In genomic region chr3L:11579919-11580318, dm6 we compare ENCODE assay signal across 1 fruit fly cellular context.
TF ChIP-seq lines count a peak whose summit lies in the region.

CG43390 (minus strand) TSS chr3L:11579950.

TF ChIP-seq in whole organism, embryonic, 481 proteins besides CTCF, POLR2A, EP300 and RAD21 (continued from another document):
- peak; percentile 45 for TF ChIP-seq Hey (tag; optimal IDR thresholded peaks at IDR 0.05; lab: Kevin White, UChicago)
- TF ChIP-seq H15 (GFP tag; IDR thresholded peaks at IDR 0.05; lab: Robert Waterston, UW) = no peak
- no peak for TF ChIP-seq CG15073 (GFP tag; optimal IDR thresholded peaks at IDR 0.05; lab: Kevin White, UChicago)
- TF ChIP-seq CG10959 (GFP tag; IDR thresholded peaks at IDR 0.05; lab: Robert Waterston, UW) = no peak
- peak; percentile 70 for TF ChIP-seq CG6765 (GFP tag; optimal IDR thresholded peaks at IDR 0.05; lab: Kevin White, UChicago)
- TF ChIP-seq CG9215 (GFP tag; IDR thresholded peaks at IDR 0.05; lab: Robert Waterston, UW) = no peak
- TF ChIP-seq kah (GFP tag; optimal IDR thresholded peaks at IDR 0.05; lab: Kevin White, UChicago) = no peak
- no peak for TF ChIP-seq Side (GFP tag; optimal IDR thresholded peaks at IDR 0.05; lab: Kevin White, UChicago)
- TF ChIP-seq sqz (GFP tag; optimal IDR thresholded peaks at IDR 0.05; lab: Kevin White, UChicago) = no peak
- no peak for TF ChIP-seq Hr3 (GFP tag; optimal IDR thresholded peaks at IDR 0.05; lab: Kevin White, UChicago)
- no peak for TF ChIP-seq crol (GFP tag; IDR thresholded peaks at IDR 0.05; lab: Robert Waterston, UW)
- TF ChIP-seq CG9437 (GFP tag; optimal IDR thresholded peaks at IDR 0.05; lab: Kevin White, UChicago) = no peak
- TF ChIP-seq CG13123 (GFP tag; optimal IDR thresholded peaks at IDR 0.05; lab: Kevin White, UChicago) = no peak
- TF ChIP-seq CG11398 (GFP tag; optimal IDR thresholded peaks at IDR 0.05; lab: Kevin White, UChicago) = no peak
- TF ChIP-seq lbe (GFP tag; optimal IDR thresholded peaks at IDR 0.05; lab: Kevin White, UChicago) = no peak
- TF ChIP-seq slou (GFP tag; optimal IDR thresholded peaks at IDR 0.05; lab: Kevin White, UChicago) = peak; percentile 4
- TF ChIP-seq CG8089 (GFP tag; optimal IDR thresholded peaks at IDR 0.05; lab: Kevin White, UChicago) = no peak
- TF ChIP-seq CG43689 (GFP tag; IDR thresholded peaks at IDR 0.05; lab: Robert Waterston, UW) = no peak
- TF ChIP-seq HLHmδ (GFP tag; optimal IDR thresholded peaks at IDR 0.05; lab: Kevin White, UChicago) = no peak
- TF ChIP-seq Camta (GFP tag; optimal IDR thresholded peaks at IDR 0.05; lab: Kevin White, UChicago) = peak; percentile 7
- TF ChIP-seq nmo (GFP tag; optimal IDR thresholded peaks at IDR 0.05; lab: Kevin White, UChicago) = no peak
- no peak; the same call in 1 of the 2 replicates for TF ChIP-seq CG31441 (GFP tag; IDR thresholded peaks at IDR 0.05; lab: Robert Waterston, UW)
- TF ChIP-seq CG14050 (GFP tag; IDR thresholded peaks at IDR 0.05; lab: Robert Waterston, UW) = no peak
- no peak for TF ChIP-seq Atf-2 (GFP tag; optimal IDR thresholded peaks at IDR 0.05; lab: Kevin White, UChicago)
TF ChIP-seq in whole organism, embryonic: peak in this region for 96.
